Fruit fly (Drosophila melanogaster) whole organism, prepupa: ENCODE data around the gene drl.

Experiments used
- Blimp-1 ChIP-seq: fragments of 200-800 bp; sonication (Bioruptor generic); optimal IDR thresholded peaks from 3 replicates; lab custom pipeline; 2017; ENCODE audit warnings: missing biosample characterization, missing genetic modification characterization, mild to moderate bottlenecking, moderate library complexity, missing genetic modification reagents
- CG10669 ChIP-seq: fragments of 200-800 bp; sonication (Bioruptor generic); optimal IDR thresholded peaks from 3 replicates; lab custom pipeline; 2018; ENCODE audit warnings: missing biosample characterization, mild to moderate bottlenecking, missing genetic modification characterization, moderate library complexity
- CG11294 ChIP-seq: fragments of 200-800 bp; sonication (Bioruptor generic); IDR thresholded peaks from 2 replicates; pipeline ENCODE4 v1.3.6; 2022; ENCODE audit warnings: missing biosample characterization, missing genetic modification characterization
- CG11762 ChIP-seq: fragments of 200-800 bp; sonication (Bioruptor generic); optimal IDR thresholded peaks from 3 replicates; lab custom pipeline; 2016; ENCODE audit warnings: missing biosample characterization, missing genetic modification characterization; ENCODE audit not compliant: insufficient read depth
- CG1621 ChIP-seq: fragments of 200-800 bp; sonication (Bioruptor generic); optimal IDR thresholded peaks from 3 replicates; lab custom pipeline; 2018; ENCODE audit warnings: missing biosample characterization, mild to moderate bottlenecking, missing genetic modification characterization
- CG31627 ChIP-seq: fragments of 200-800 bp; sonication (Bioruptor generic); optimal IDR thresholded peaks from 3 replicates; lab custom pipeline; 2016; ENCODE audit warnings: missing biosample characterization, missing genetic modification characterization
- CG32006 ChIP-seq: fragments of 200-800 bp; sonication (Bioruptor generic); optimal IDR thresholded peaks from 3 replicates; lab custom pipeline; 2017; ENCODE audit warnings: missing biosample characterization, mild to moderate bottlenecking, missing genetic modification characterization
- CG34406 ChIP-seq: fragments of 200-800 bp; sonication (Bioruptor generic); optimal IDR thresholded peaks from 3 replicates; lab custom pipeline; 2016; ENCODE audit warnings: missing biosample characterization, missing genetic modification characterization
- CG6163 ChIP-seq: fragments of 200-800 bp; sonication (Bioruptor generic); IDR thresholded peaks from 3 replicates; pipeline ENCODE4 v1.3.6; 2022; ENCODE audit warnings: missing biosample characterization, missing genetic modification characterization
- CG6276 ChIP-seq: fragments of 200-800 bp; sonication (Bioruptor generic); optimal IDR thresholded peaks from 2 replicates; lab custom pipeline; 2017; ENCODE audit warnings: missing biosample characterization, mild to moderate bottlenecking, missing genetic modification characterization
- CG6792 ChIP-seq: fragments of 200-800 bp; sonication (Bioruptor generic); optimal IDR thresholded peaks from 3 replicates; lab custom pipeline; 2016; ENCODE audit warnings: missing biosample characterization, missing genetic modification characterization
- CG6808 ChIP-seq: fragments of 200-800 bp; sonication (Bioruptor generic); optimal IDR thresholded peaks from 3 replicates; lab custom pipeline; 2017; ENCODE audit warnings: missing biosample characterization, missing genetic modification characterization, mild to moderate bottlenecking, moderate library complexity, missing genetic modification reagents
- CG8119 ChIP-seq: fragments of 200-800 bp; sonication (Bioruptor generic); IDR thresholded peaks from 3 replicates; pipeline ENCODE4 v1.3.6; 2022; ENCODE audit warnings: missing biosample characterization, missing genetic modification characterization
- Eip75B ChIP-seq: fragments of 200-800 bp; sonication (Bioruptor generic); optimal IDR thresholded peaks from 3 replicates; lab custom pipeline; 2016; ENCODE audit warnings: missing biosample characterization, missing genetic modification characterization
- Eip78C ChIP-seq: fragments of 200-800 bp; sonication (Bioruptor generic); peaks from one replicate; lab custom pipeline; 2016; ENCODE audit warnings: missing biosample characterization, missing genetic modification characterization
- Ets21C ChIP-seq: fragments of 200-800 bp; sonication (Bioruptor generic); optimal IDR thresholded peaks from 3 replicates; lab custom pipeline; 2016; ENCODE audit warnings: missing biosample characterization, missing genetic modification characterization
- Ets96B ChIP-seq: fragments of 200-800 bp; optimal IDR thresholded peaks from 2 replicates; lab custom pipeline; 2019; ENCODE audit warnings: missing biosample characterization, mild to moderate bottlenecking, missing genetic modification characterization, moderate library complexity
- Lpt ChIP-seq: fragments of 200-800 bp; sonication (Bioruptor generic); optimal IDR thresholded peaks from 3 replicates; lab custom pipeline; 2016; ENCODE audit warnings: missing biosample characterization, missing genetic modification characterization
- Sox102F ChIP-seq: fragments of 200-800 bp; sonication (Bioruptor generic); optimal IDR thresholded peaks from 2 replicates; lab custom pipeline; 2016; ENCODE audit warnings: missing biosample characterization, mild to moderate bottlenecking, missing genetic modification characterization
- Sox14 ChIP-seq: fragments of 200-800 bp; sonication (Bioruptor generic); optimal IDR thresholded peaks from 3 replicates; lab custom pipeline; 2016; ENCODE audit warnings: missing biosample characterization, missing genetic modification characterization
- acj6 ChIP-seq: fragments of 200-800 bp; sonication (Bioruptor generic); optimal IDR thresholded peaks from 3 replicates; lab custom pipeline; 2016; ENCODE audit warnings: missing biosample characterization, missing genetic modification characterization
- cyc ChIP-seq: fragments of 200-800 bp; sonication (Bioruptor generic); optimal IDR thresholded peaks from 3 replicates; lab custom pipeline; 2016; ENCODE audit warnings: missing biosample characterization, missing genetic modification characterization
- dac ChIP-seq: fragments of 200-800 bp; sonication (Bioruptor generic); optimal IDR thresholded peaks from 2 replicates; lab custom pipeline; 2017; ENCODE audit warnings: missing biosample characterization, mild to moderate bottlenecking, missing genetic modification characterization
- dsx ChIP-seq: fragments of 200-800 bp; optimal IDR thresholded peaks from 3 replicates; lab custom pipeline; 2019; ENCODE audit warnings: missing biosample characterization, mild to moderate bottlenecking, missing genetic modification characterization, moderate library complexity; ENCODE audit not compliant: poor library complexity, severe bottlenecking
- eg ChIP-seq: fragments of 200-800 bp; sonication (Bioruptor generic); IDR thresholded peaks from 3 replicates; pipeline ENCODE4 v1.3.6; 2022; ENCODE audit warnings: missing biosample characterization, missing genetic modification characterization
- esn ChIP-seq: fragments of 200-800 bp; sonication (Bioruptor generic); optimal IDR thresholded peaks from 2 replicates; lab custom pipeline; 2016; ENCODE audit warnings: missing biosample characterization, mild to moderate bottlenecking, missing genetic modification characterization, moderate library complexity
- fd85E ChIP-seq: fragments of 200-800 bp; sonication (Bioruptor generic); optimal IDR thresholded peaks from 3 replicates; lab custom pipeline; 2016; ENCODE audit warnings: missing biosample characterization, missing genetic modification characterization
- net ChIP-seq: fragments of 200-800 bp; sonication (Bioruptor generic); optimal IDR thresholded peaks from 3 replicates; lab custom pipeline; 2016; ENCODE audit warnings: missing biosample characterization, missing genetic modification characterization
- pdm3 ChIP-seq: fragments of 200-800 bp; sonication (Bioruptor generic); optimal IDR thresholded peaks from 3 replicates; lab custom pipeline; 2016; ENCODE audit warnings: missing biosample characterization, missing genetic modification characterization
- ss ChIP-seq, 2 experiments: fragments of 200-800 bp; sonication (Bioruptor generic); optimal IDR thresholded peaks; 2 replicates in 1 of 2; 3 replicates in 1 of 2; lab custom pipeline; 2017 to 2018; ENCODE audit warnings: mild to moderate bottlenecking in 2 of 2, missing biosample characterization in 2 of 2, missing genetic modification characterization in 2 of 2, moderate library complexity in 1 of 2
- svp ChIP-seq: fragments of 200-800 bp; sonication (Bioruptor generic); peaks from one replicate; lab custom pipeline; 2016; ENCODE audit warnings: missing biosample characterization, missing genetic modification characterization
- vri ChIP-seq: fragments of 200-800 bp; sonication (Bioruptor generic); optimal IDR thresholded peaks from 3 replicates; lab custom pipeline; 2016; ENCODE audit warnings: missing biosample characterization, mild to moderate bottlenecking, missing genetic modification characterization

drl gene

dm6 chr2L:19164933-19165813, 25.0 kb upstream of the drl start (continued):
- TF ChIP-seq CG6276, result peak; percentile 98
- peak; percentile 97 for TF ChIP-seq net
- peak; percentile 95 for TF ChIP-seq Sox102F (GFP tag; lab: Kevin White, UChicago)
- peak; percentile 99 for TF ChIP-seq CG8119 (GFP tag; lab: Robert Waterston, UW)
- peak; percentile 97 for TF ChIP-seq CG11294 (GFP tag; lab: Robert Waterston, UW)
- TF ChIP-seq pdm3 (GFP tag; lab: Kevin White, UChicago), result peak; percentile 94
- TF ChIP-seq Blimp-1, result peak; percentile 76
- TF ChIP-seq dsx (GFP tag; lab: Kevin White, UChicago), result peak; percentile 85
- TF ChIP-seq eg (GFP tag; lab: Robert Waterston, UW), result peak; percentile 98
- TF ChIP-seq CG1621 (tag; lab: Kevin White, UChicago), result peak; percentile 83
- peak; percentile 78 to 87 for TF ChIP-seq ss (GFP tag; optimal IDR thresholded peaks at IDR 0.05; lab: Kevin White, UChicago)
- peak; percentile 92 for TF ChIP-seq Ets96B (tag; lab: Kevin White, UChicago)
- TF ChIP-seq CG34406, result peak; percentile 95
- TF ChIP-seq CG11762 (GFP tag; lab: Kevin White, UChicago), result peak; percentile 94
- TF ChIP-seq CG6792 (GFP tag; lab: Kevin White, UChicago), result peak; percentile 94
- TF ChIP-seq CG32006 (GFP tag; lab: Kevin White, UChicago), result peak; percentile 98
- TF ChIP-seq vri, result peak; percentile 89
- peak; percentile 94 for TF ChIP-seq cyc (GFP tag; lab: Kevin White, UChicago)
- peak; percentile 96 for TF ChIP-seq acj6 (GFP tag; lab: Kevin White, UChicago)
- peak; percentile 96 for TF ChIP-seq Lpt (GFP tag; lab: Kevin White, UChicago)
- TF ChIP-seq esn (GFP tag; lab: Kevin White, UChicago), result peak; percentile 97
- peak; percentile 97 for TF ChIP-seq Eip75B (GFP tag; lab: Kevin White, UChicago)
- TF ChIP-seq CG6808 (GFP tag; lab: Kevin White, UChicago), result peak; percentile 87

dm6 chr2L:19165998-19166397, 24.1 kb upstream of the drl start:
- TF ChIP-seq dsx (GFP tag; lab: Kevin White, UChicago) (peak; percentile 39), fd85E (GFP tag; lab: Kevin White, UChicago) (no peak), Eip78C (peak; percentile 66), Sox14 (GFP tag; lab: Kevin White, UChicago) (peak; percentile 56), CG6792 (GFP tag; lab: Kevin White, UChicago) (no peak), CG6163 (no peak)

dm6 chr2L:19167135-19167681, 22.9 kb upstream of the drl start:
- TF ChIP-seq ss (GFP tag; optimal IDR thresholded peaks at IDR 0.05; lab: Kevin White, UChicago), result peak; percentile 3 to 17
- TF ChIP-seq CG31627 (GFP tag; lab: Kevin White, UChicago), result no peak

dm6 chr2L:19168095-19168697, 21.9 kb upstream of the drl start:
- TF ChIP-seq fd85E (GFP tag; lab: Kevin White, UChicago) (no peak), CG11294 (GFP tag; lab: Robert Waterston, UW) (no peak), acj6 (GFP tag; lab: Kevin White, UChicago) (no peak), svp (GFP tag; lab: Kevin White, UChicago) (peak; percentile 95), dac (no peak), Ets21C (no peak), Eip78C (peak; percentile 33), CG6276 (no peak), CG10669 (GFP tag; lab: Kevin White, UChicago) (no peak)
